Worm (Caenorhabditis elegans) whole organism, L4/young adult: Measurements from ENCODE around the gene C33D9.10.

Experiments
- W03F9.2 ChIP-seq: fragments of 150-350 bp; optimal IDR thresholded peaks from 2 replicates; lab custom pipeline; 2014; ENCODE audit warnings: missing biosample characterization, missing genetic modification characterization
- dao-5 ChIP-seq: sonication (generic microtip); optimal IDR thresholded peaks from 2 replicates; lab custom pipeline; 2016; ENCODE audit warnings: missing genotype, missing genetic modification characterization, moderate library complexity, missing compliant biosample characterization
- him-1 ChIP-seq: sonication (generic microtip); optimal IDR thresholded peaks from 2 replicates; lab custom pipeline; 2016; ENCODE audit warnings: missing genotype, missing genetic modification reagents, missing genetic modification characterization, missing compliant biosample characterization

DNA sequence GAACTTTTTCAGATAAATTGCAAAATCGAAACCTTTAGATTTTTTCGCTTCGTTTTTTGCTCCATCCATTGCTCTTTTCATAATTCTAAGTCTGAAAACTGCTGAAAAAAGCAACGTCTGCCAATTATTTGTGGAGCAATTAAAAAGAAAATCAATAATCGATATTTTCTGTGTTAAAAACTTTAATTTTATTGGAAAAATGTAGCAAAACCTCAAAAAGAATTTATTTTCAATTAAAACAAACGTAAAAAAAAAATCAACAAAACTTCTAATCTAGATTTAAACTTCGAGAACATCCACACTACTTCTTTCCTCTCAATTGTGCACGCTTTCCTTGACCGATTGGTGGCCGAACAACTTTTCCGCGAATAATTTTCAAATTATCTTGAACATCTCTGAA lies 48.7 kb downstream of the C33D9.10 start, which contains the start of gene F21D5.5:
- TF ChIP-seq dao-5 = no peak
- TF ChIP-seq him-1 (tag; lab: Kevin White, UChicago) = no peak
- TF ChIP-seq W03F9.2 (tag; lab: Kevin White, UChicago) = no peak
